Worm (Caenorhabditis elegans): ENCODE results near the gene F53A9.3.

ce11 chrX:8711141-8711645 is 3.0 kb downstream of the F53A9.3 start, which contains the start of gene F53A9.1:
- TF ChIP-seq R02D3.7 (tag; optimal IDR thresholded peaks at IDR 0.05): no peak
- no peak for TF ChIP-seq hlh-30 (tag; optimal IDR thresholded peaks at IDR 0.05; ENCODE audit: insufficient read depth)
- no peak for TF ChIP-seq ZK546.5 (tag; optimal IDR thresholded peaks at IDR 0.05)
- no peak for TF ChIP-seq skn-1 (tag; optimal IDR thresholded peaks at IDR 0.05)
- TF ChIP-seq pha-4 (GFP tag; IDR thresholded peaks at IDR 0.05): no peak
- TF ChIP-seq pha-4 (tag; optimal IDR thresholded peaks at IDR 0.05): no peak
- TF ChIP-seq daf-8 (GFP tag; IDR thresholded peaks at IDR 0.05): no peak
- TF ChIP-seq zag-1 (tag; optimal IDR thresholded peaks at IDR 0.05): no peak
- no peak for TF ChIP-seq unc-130 (GFP tag; optimal IDR thresholded peaks at IDR 0.05)
- TF ChIP-seq aly-2 (tag; optimal IDR thresholded peaks at IDR 0.05): no peak
- TF ChIP-seq mep-1 (tag; optimal IDR thresholded peaks at IDR 0.05): no peak
- no peak for TF ChIP-seq unc-39 (tag; optimal IDR thresholded peaks at IDR 0.05)

Measured in whole organism, L4 larva.